Fruit fly (Drosophila melanogaster): ENCODE measurements around the gene CG17328.

DNA sequence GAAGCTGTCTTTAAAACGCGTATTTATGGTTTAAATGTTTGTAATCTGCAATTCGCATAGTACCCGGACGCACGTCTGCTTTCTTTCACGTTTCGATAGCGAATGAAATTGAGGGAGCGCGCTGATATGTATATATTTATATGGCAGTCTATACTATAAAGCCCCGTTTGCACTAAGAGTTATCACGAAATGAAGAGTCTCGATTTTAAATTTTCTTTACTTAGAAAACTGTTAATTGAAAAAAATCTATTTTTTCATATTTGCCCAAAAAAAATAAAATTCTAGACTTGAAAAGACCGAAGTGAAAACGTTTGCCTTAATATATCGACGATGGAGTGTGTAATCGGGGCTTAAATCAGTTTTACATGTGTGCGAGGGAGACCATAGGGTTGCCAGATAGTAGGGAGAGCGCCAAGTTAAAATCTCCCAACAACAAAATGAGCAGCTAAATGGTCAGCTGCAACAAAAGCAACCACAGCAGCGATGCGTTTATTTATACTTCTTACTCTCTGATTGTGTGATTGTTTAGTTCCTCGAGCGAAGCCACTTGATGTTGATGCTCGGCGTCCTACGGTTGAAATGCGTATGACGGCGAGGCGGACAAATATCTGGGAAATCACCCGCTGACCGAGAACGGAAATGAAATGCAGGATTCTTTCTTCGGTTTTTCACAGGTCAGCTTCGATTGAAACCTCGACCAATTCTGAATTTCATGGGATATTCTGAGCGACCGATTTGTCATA is 25.9 kb downstream of the CG17328 start, which contains the start of gene cact:
- peak; percentile 95 for TF ChIP-seq CG5204 (GFP tag; optimal IDR thresholded peaks at IDR 0.05)
- TF ChIP-seq CG7045 (GFP tag; optimal IDR thresholded peaks at IDR 0.05), result peak; percentile 92
- peak; percentile 91 for TF ChIP-seq CG33017 (tag; optimal IDR thresholded peaks at IDR 0.05)
- peak; percentile 76 for TF ChIP-seq ovo (GFP tag; optimal IDR thresholded peaks at IDR 0.05)
- TF ChIP-seq CG12768 (GFP tag; optimal IDR thresholded peaks at IDR 0.05), result peak; percentile 88

All from whole organism, adult.